Worm (Caenorhabditis elegans): Measurements from ENCODE around the gene Y54G2A.7.

- TF ChIP-seq ceh-82 (tag; optimal IDR thresholded peaks at IDR 0.05) (no peak), lsy-12 (tag; optimal IDR thresholded peaks at IDR 0.05) (no peak), egl-27 (tag; optimal IDR thresholded peaks at IDR 0.05) (no peak)
Observed at ce11 chrIV:2853164-2853563, 14.8 kb downstream of the Y54G2A.7 start, which contains the start of gene Y54G2A.49.

All from whole organism, L3 larva.